Worm (Caenorhabditis elegans) whole organism, early embryonic: ENCODE results near the gene M03B6.1.

Experiments used
- B0310.2 ChIP-seq: sonication (generic microtip); optimal IDR thresholded peaks from 2 replicates; lab custom pipeline; 2016; ENCODE audit warnings: mild to moderate bottlenecking, missing genetic modification characterization, missing compliant biosample characterization
- F13C5.2 ChIP-seq: sonication (generic microtip); optimal IDR thresholded peaks from 2 replicates; lab custom pipeline; 2017; ENCODE audit warnings: mild to moderate bottlenecking, missing genetic modification characterization, inconsistent platforms, missing compliant biosample characterization
- aly-1 ChIP-seq: sonication (generic microtip); optimal IDR thresholded peaks from 2 replicates; lab custom pipeline; 2016; ENCODE audit warnings: missing genetic modification characterization, missing compliant biosample characterization
- ama-1 ChIP-seq: fragments of 150-350 bp; optimal IDR thresholded peaks from 2 replicates; lab custom pipeline; 2014
- ceh-13 ChIP-seq: fragments of 200-800 bp; sonication (Bioruptor generic); optimal IDR thresholded peaks from 2 replicates; lab custom pipeline; 2018; ENCODE audit warnings: mild to moderate bottlenecking, missing genetic modification characterization, missing compliant biosample characterization
- flt-1 ChIP-seq: fragments of 200-800 bp; sonication (Bioruptor generic); IDR thresholded peaks from 2 replicates; pipeline ENCODE4 v1.3.6; 2022; ENCODE audit warnings: missing genetic modification characterization, missing compliant biosample characterization
- hmbx-1 ChIP-seq: sonication (generic microtip); optimal IDR thresholded peaks from 2 replicates; lab custom pipeline; 2016; ENCODE audit warnings: mild to moderate bottlenecking, missing genetic modification characterization, missing compliant biosample characterization
- hnd-1 ChIP-seq: sonication (generic microtip); optimal IDR thresholded peaks from 2 replicates; lab custom pipeline; 2016; ENCODE audit warnings: missing genetic modification characterization, missing compliant biosample characterization
- scrt-1 ChIP-seq: fragments of 200-800 bp; sonication (Bioruptor generic); IDR thresholded peaks from 2 replicates; pipeline ENCODE4 v1.3.6; 2022; ENCODE audit warnings: missing genetic modification characterization, missing compliant biosample characterization
- tra-4 ChIP-seq: sonication (generic microtip); optimal IDR thresholded peaks from 2 replicates; lab custom pipeline; 2017; ENCODE audit warnings: missing genetic modification characterization, missing compliant biosample characterization

DNA sequence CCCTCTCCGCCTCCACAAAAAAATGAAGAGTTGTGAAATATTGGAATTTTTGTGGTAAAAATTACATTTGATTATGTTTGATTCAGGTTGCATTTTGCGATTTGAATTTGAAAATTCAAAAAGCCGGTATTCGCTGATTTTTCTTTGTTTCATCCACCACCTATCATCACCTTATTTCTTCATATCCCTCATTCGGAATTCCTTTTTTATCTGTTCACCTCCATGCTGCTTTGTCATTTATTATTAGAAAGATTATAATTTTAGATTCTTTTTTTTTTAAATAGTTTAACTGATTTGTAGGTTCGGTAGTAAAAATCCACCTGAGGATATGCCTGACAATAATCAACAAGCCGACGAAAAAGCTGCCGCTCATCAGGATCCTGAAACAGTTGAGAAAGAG lies 11.2 kb downstream of the M03B6.1 start, which contains the start of gene mct-3:
- TF ChIP-seq ama-1 (lab: Kevin White, UChicago) = no peak
- no peak for TF ChIP-seq ceh-13 (GFP tag; lab: Kevin White, UChicago)
- TF ChIP-seq hmbx-1 (tag; lab: Kevin White, UChicago) = no peak
- TF ChIP-seq hnd-1 (tag; lab: Kevin White, UChicago) = no peak
- TF ChIP-seq scrt-1 (GFP tag; lab: Robert Waterston, UW) = no peak
- TF ChIP-seq flt-1 (GFP tag; lab: Robert Waterston, UW) = no peak
- TF ChIP-seq aly-1 (tag; lab: Kevin White, UChicago) = no peak
- TF ChIP-seq B0310.2 = no peak
- TF ChIP-seq tra-4 (tag; lab: Kevin White, UChicago) = no peak
- no peak for TF ChIP-seq F13C5.2 (tag; lab: Kevin White, UChicago)
